Worm (Caenorhabditis elegans): ENCODE measurements around the gene sra-4.

The sra-4 gene

ce11 chrII:9528480-9528879 is 14.2 kb downstream of the sra-4 start, which contains the start of gene sra-2:
sra-2 (plus strand) TSS chrII:9528780.
- TF ChIP-seq tbx-9 (tag; optimal IDR thresholded peaks at IDR 0.05; ENCODE audit: borderline replicate concordance) (no peak), Y53F4B.3 (GFP tag; IDR thresholded peaks at IDR 0.05) (no peak), sptf-2 (GFP tag; optimal IDR thresholded peaks at IDR 0.05) (no peak), Y67H2A.10 (GFP tag; conservative IDR thresholded peaks at IDR 0.05) (no peak)

- no peak for TF ChIP-seq Y95B8A.8 (GFP tag; IDR thresholded peaks at IDR 0.05)
- TF ChIP-seq hsf-1 (GFP tag; IDR thresholded peaks at IDR 0.05) = peak; percentile 66; the same call in 1 of the 2 replicates
- TF ChIP-seq pha-4 (tag; optimal IDR thresholded peaks at IDR 0.05) = no peak
- TF ChIP-seq ceh-27 (GFP tag; optimal IDR thresholded peaks at IDR 0.05) = no peak
- TF ChIP-seq tlf-1 (GFP tag; optimal IDR thresholded peaks at IDR 0.05) = peak; percentile 32
- no peak for TF ChIP-seq lsy-27 (tag; optimal IDR thresholded peaks at IDR 0.05; ENCODE audit: borderline replicate concordance, insufficient read depth)
- no peak for TF ChIP-seq sdz-38 (tag; optimal IDR thresholded peaks at IDR 0.05)
- peak; percentile 58 for TF ChIP-seq snpc-3.4 (tag; optimal IDR thresholded peaks at IDR 0.05)
- no peak for TF ChIP-seq nhr-179 (tag; optimal IDR thresholded peaks at IDR 0.05)
- TF ChIP-seq hmg-1.2 (GFP tag; IDR thresholded peaks at IDR 0.05) = no peak
- TF ChIP-seq xnd-1 (tag; optimal IDR thresholded peaks at IDR 0.05) = peak; percentile 92
- peak; percentile 30 for TF ChIP-seq F49E8.2 (tag; optimal IDR thresholded peaks at IDR 0.05; ENCODE audit: insufficient read depth)
- peak; percentile 52; the same call in 1 of the 2 replicates for TF ChIP-seq rcor-1 (GFP tag; IDR thresholded peaks at IDR 0.05)
- TF ChIP-seq snpc-1.3 (tag; optimal IDR thresholded peaks at IDR 0.05; ENCODE audit: insufficient read depth) = peak; percentile 49
- TF ChIP-seq K12H6.12 (tag; optimal IDR thresholded peaks at IDR 0.05) = no peak
- TF ChIP-seq efl-1 (GFP tag; optimal IDR thresholded peaks at IDR 0.05) = peak; percentile 95
- TF ChIP-seq die-1 (tag; optimal IDR thresholded peaks at IDR 0.05) = no peak
- TF ChIP-seq F57A8.1 (GFP tag; optimal IDR thresholded peaks at IDR 0.05) = no peak
- TF ChIP-seq hmg-20 (GFP tag; IDR thresholded peaks at IDR 0.05) = no peak
- TF ChIP-seq madf-8 (GFP tag; conservative IDR thresholded peaks at IDR 0.05) = peak; percentile 92
- TF ChIP-seq ZK185.1 (tag; optimal IDR thresholded peaks at IDR 0.05; ENCODE audit: poor library complexity, severe bottlenecking) = no peak
- peak; percentile 42; the same call in 1 of the 2 replicates for TF ChIP-seq madf-3 (GFP tag; IDR thresholded peaks at IDR 0.05)
- no peak for TF ChIP-seq snpc-1.1 (tag; optimal IDR thresholded peaks at IDR 0.05; ENCODE audit: insufficient read depth)
- TF ChIP-seq him-1 (tag; optimal IDR thresholded peaks at IDR 0.05) = peak; percentile 53
- TF ChIP-seq F33H1.4 (GFP tag; IDR thresholded peaks at IDR 0.05) = peak; percentile 94
- no peak for TF ChIP-seq attf-6 (GFP tag; IDR thresholded peaks at IDR 0.05)
- TF ChIP-seq unc-130 (GFP tag; optimal IDR thresholded peaks at IDR 0.05) = peak; percentile 52
- TF ChIP-seq madf-6 (GFP tag; IDR thresholded peaks at IDR 0.05) = peak; percentile 97
- peak; percentile 85 for TF ChIP-seq ceh-91 (GFP tag; IDR thresholded peaks at IDR 0.05)
- no peak for TF ChIP-seq bed-2 (GFP tag; IDR thresholded peaks at IDR 0.05)
- peak; percentile 70 for TF ChIP-seq dpl-1 (GFP tag; optimal IDR thresholded peaks at IDR 0.05)
- TF ChIP-seq attf-3 (GFP tag; conservative IDR thresholded peaks at IDR 0.05) = peak; percentile 45; the same call in 1 of the 2 replicates
- 0 out of 2 replicates have a peak, but pooled peaks have one; percentile 57 for TF ChIP-seq B0019.2 (GFP tag; conservative IDR thresholded peaks at IDR 0.05)
- TF ChIP-seq lsl-1 (GFP tag; optimal IDR thresholded peaks at IDR 0.05) = peak; percentile 98
Observed at ce11 chrII:9523539-9524224, 19.0 kb downstream of the sra-4 start, which contains the start of gene mex-6. mex-6 (plus strand) TSS chrII:9524174.
